Worm (Caenorhabditis elegans) whole organism, L4 larva: ENCODE results near the gene ZC266.1.
A peak's percentile ranks its signal among the peaks of the same experiment; 100 is the strongest.

Experiments
- F10B5.3 ChIP-seq: sonication (generic microtip); optimal IDR thresholded peaks from 2 replicates; lab custom pipeline; 2016; ENCODE audit warnings: mild to moderate bottlenecking, missing genetic modification characterization, missing compliant biosample characterization
- F26F4.8 ChIP-seq: fragments of 200-800 bp; sonication (Bioruptor generic); conservative IDR thresholded peaks from 2 replicates; pipeline ENCODE4 v1.3.6; 2022; ENCODE audit warnings: missing genetic modification characterization, missing compliant biosample characterization
- F37D6.2 ChIP-seq: sonication (generic microtip); optimal IDR thresholded peaks from 2 replicates; lab custom pipeline; 2016; ENCODE audit warnings: mild to moderate bottlenecking, missing genetic modification characterization, missing compliant biosample characterization
- F44E2.7 ChIP-seq: fragments of 200-800 bp; sonication (Bioruptor generic); IDR thresholded peaks from 2 replicates; pipeline ENCODE4 v2.1.2; 2022; ENCODE audit warnings: missing genetic modification characterization, missing compliant biosample characterization
- F49E8.2 ChIP-seq: sonication (generic microtip); optimal IDR thresholded peaks from 2 replicates; lab custom pipeline; 2016; ENCODE audit warnings: missing compliant biosample characterization, mild to moderate bottlenecking, missing genetic modification characterization, borderline replicate concordance
- R02D3.7 ChIP-seq: fragments of 150-350 bp; sonication (generic microtip); optimal IDR thresholded peaks from 3 replicates; lab custom pipeline; 2014; ENCODE audit warnings: missing biosample characterization, missing genetic modification characterization
- T20F7.1 ChIP-seq: fragments of 200-800 bp; sonication (Bioruptor generic); optimal IDR thresholded peaks from 2 replicates; lab custom pipeline; 2018; ENCODE audit warnings: mild to moderate bottlenecking, missing genetic modification characterization, missing compliant biosample characterization
- ZK337.2 ChIP-seq: fragments of 200-800 bp; sonication (Bioruptor generic); IDR thresholded peaks from 2 replicates; pipeline ENCODE4 v1.3.6; 2022; ENCODE audit warnings: missing genetic modification reagents, missing genetic modification characterization, missing compliant biosample characterization
- aha-1 ChIP-seq: fragments of 150-350 bp; peaks from one replicate; lab custom pipeline; 2014; ENCODE audit warnings: missing biosample characterization, missing genetic modification characterization
- aly-2 ChIP-seq: sonication (generic microtip); optimal IDR thresholded peaks from 2 replicates; lab custom pipeline; 2018; ENCODE audit warnings: missing biosample characterization, missing genetic modification characterization
- attf-4 ChIP-seq: sonication (generic microtip); optimal IDR thresholded peaks from 3 replicates; lab custom pipeline; 2017; ENCODE audit warnings: missing biosample characterization, missing genetic modification characterization
- ceh-62 ChIP-seq: sonication (generic microtip); optimal IDR thresholded peaks from 2 replicates; lab custom pipeline; 2017; ENCODE audit warnings: missing biosample characterization, missing genetic modification characterization
- daf-12 ChIP-seq: fragments of 150-350 bp; optimal IDR thresholded peaks from 2 replicates; lab custom pipeline; 2014; ENCODE audit warnings: missing biosample characterization, missing genetic modification reagents, missing genetic modification characterization
- daf-19 ChIP-seq: fragments of 200-800 bp; sonication (Bioruptor generic); conservative IDR thresholded peaks from 2 replicates; pipeline ENCODE4 v1.3.6; 2022; ENCODE audit warnings: missing genetic modification characterization, missing compliant biosample characterization
- dmd-6 ChIP-seq: fragments of 200-800 bp; sonication (Bioruptor generic); IDR thresholded peaks from 2 replicates; pipeline ENCODE4 v1.3.6; 2022; ENCODE audit warnings: missing genetic modification reagents, missing genetic modification characterization, missing compliant biosample characterization
- dmd-8 ChIP-seq: fragments of 200-800 bp; sonication (Bioruptor generic); IDR thresholded peaks from 2 replicates; pipeline ENCODE4 v1.3.6; 2022; ENCODE audit warnings: missing genetic modification characterization, missing compliant biosample characterization
- duxl-1 ChIP-seq: sonication (generic microtip); optimal IDR thresholded peaks from 2 replicates; lab custom pipeline; 2016; ENCODE audit warnings: mild to moderate bottlenecking, missing genetic modification characterization, moderate library complexity, missing compliant biosample characterization; ENCODE audit not compliant: poor library complexity
- dve-1 ChIP-seq: sonication (generic microtip); optimal IDR thresholded peaks from 2 replicates; lab custom pipeline; 2017; ENCODE audit warnings: antibody characterized with exemption, mild to moderate bottlenecking, missing genetic modification characterization, missing compliant biosample characterization; ENCODE audit not compliant: insufficient read depth
- hif-1 ChIP-seq, 2 experiments: sonication (generic microtip); optimal IDR thresholded peaks; 2 replicates each; lab custom pipeline; 2016 to 2017; ENCODE audit warnings: missing compliant biosample characterization in 2 of 2, missing genetic modification characterization in 2 of 2, missing genetic modification reagents in 2 of 2, missing genotype in 2 of 2, mild to moderate bottlenecking in 1 of 2
- hlh-30 ChIP-seq: sonication (generic microtip); optimal IDR thresholded peaks from 2 replicates; lab custom pipeline; 2017; ENCODE audit warnings: antibody characterized with exemption, mild to moderate bottlenecking, missing genetic modification characterization, missing compliant biosample characterization; ENCODE audit not compliant: insufficient read depth
- hmg-1.1 ChIP-seq: fragments of 200-800 bp; sonication (Bioruptor generic); IDR thresholded peaks from 2 replicates; pipeline ENCODE4 v1.3.6; 2022; ENCODE audit warnings: missing genetic modification reagents, missing genetic modification characterization, missing compliant biosample characterization
- lsy-2 ChIP-seq, 2 experiments: fragments of 150-350 bp in 1 of 2; sonication (generic microtip) in 1 of 2; optimal IDR thresholded peaks; 2 replicates each; lab custom pipeline; 2014 to 2017; ENCODE audit warnings: missing biosample characterization in 2 of 2, missing genetic modification characterization in 2 of 2
- madf-5 ChIP-seq, 2 experiments: fragments of 200-800 bp; sonication (Bioruptor generic); IDR thresholded peaks; 2 replicates each; pipeline ENCODE4 v1.3.6; 2022; ENCODE audit warnings: missing compliant biosample characterization in 2 of 2, missing genetic modification characterization in 2 of 2
- madf-9 ChIP-seq: fragments of 200-800 bp; sonication (Bioruptor generic); conservative IDR thresholded peaks from 2 replicates; pipeline ENCODE4 v1.3.6; 2022; ENCODE audit warnings: missing genetic modification reagents, missing genetic modification characterization, missing compliant biosample characterization
- mes-2 ChIP-seq: sonication (generic microtip); optimal IDR thresholded peaks from 2 replicates; lab custom pipeline; 2016; ENCODE audit warnings: missing genotype, mild to moderate bottlenecking, missing genetic modification characterization, missing compliant biosample characterization; ENCODE audit not compliant: poor library complexity, severe bottlenecking
- nhr-10 ChIP-seq: fragments of 150-350 bp; optimal IDR thresholded peaks from 2 replicates; lab custom pipeline; 2014; ENCODE audit warnings: missing biosample characterization, missing genetic modification characterization
- nhr-11 ChIP-seq: fragments of 150-350 bp; optimal IDR thresholded peaks from 2 replicates; lab custom pipeline; 2014; ENCODE audit warnings: missing biosample characterization, missing genetic modification characterization
- nhr-237 ChIP-seq: sonication (generic microtip); optimal IDR thresholded peaks from 2 replicates; lab custom pipeline; 2017; ENCODE audit warnings: missing biosample characterization, missing genetic modification characterization
- nhr-28 ChIP-seq: fragments of 150-350 bp; optimal IDR thresholded peaks from 2 replicates; lab custom pipeline; 2014; ENCODE audit warnings: missing biosample characterization, missing genetic modification characterization
- nhr-48 ChIP-seq: sonication (generic microtip); optimal IDR thresholded peaks from 2 replicates; lab custom pipeline; 2016; ENCODE audit warnings: mild to moderate bottlenecking, missing genetic modification characterization, missing compliant biosample characterization
- nhr-6 ChIP-seq: fragments of 150-350 bp; optimal IDR thresholded peaks from 2 replicates; lab custom pipeline; 2014; ENCODE audit warnings: missing biosample characterization, missing genetic modification characterization
- pha-4 ChIP-seq, 2 experiments: fragments of 150-350 bp in 1 of 2; fragments of 200-800 bp in 1 of 2; sonication (Bioruptor generic) in 1 of 2; IDR thresholded peaks in 1 of 2; optimal IDR thresholded peaks in 1 of 2; 2 replicates each; pipeline versions ENCODE4 v1.3.6 to Lab custom; 2014 to 2022; ENCODE audit warnings: missing genetic modification characterization in 2 of 2, missing genetic modification reagents in 2 of 2, missing biosample characterization in 1 of 2, missing compliant biosample characterization in 1 of 2
- php-3 ChIP-seq: fragments of 200-800 bp; sonication (Bioruptor generic); IDR thresholded peaks from 2 replicates; pipeline ENCODE4 v1.3.6; 2022; ENCODE audit warnings: missing genetic modification reagents, missing genetic modification characterization, missing compliant biosample characterization
- pqm-1 ChIP-seq: sonication (generic microtip); optimal IDR thresholded peaks from 2 replicates; lab custom pipeline; 2017; ENCODE audit warnings: missing biosample characterization, missing genetic modification characterization
- saeg-2 ChIP-seq: fragments of 200-800 bp; sonication (Bioruptor generic); IDR thresholded peaks from 2 replicates; pipeline ENCODE4 v1.3.6; 2022; ENCODE audit warnings: missing genetic modification reagents, missing genetic modification characterization, missing compliant biosample characterization
- sdz-12 ChIP-seq: fragments of 200-800 bp; sonication (Bioruptor generic); optimal IDR thresholded peaks from 2 replicates; lab custom pipeline; 2018; ENCODE audit warnings: mild to moderate bottlenecking, missing genetic modification characterization, missing compliant biosample characterization
- set-16 ChIP-seq: fragments of 200-800 bp; sonication (Bioruptor generic); IDR thresholded peaks from 2 replicates; pipeline ENCODE4 v1.3.6; 2022; ENCODE audit warnings: missing genetic modification reagents, missing genetic modification characterization, missing compliant biosample characterization
- snpc-1.2 ChIP-seq: fragments of 200-800 bp; sonication (Bioruptor generic); IDR thresholded peaks from 2 replicates; pipeline ENCODE4 v1.3.6; 2022; ENCODE audit warnings: missing genetic modification reagents, missing genetic modification characterization, missing compliant biosample characterization
- snpc-4 ChIP-seq: fragments of 150-350 bp; optimal IDR thresholded peaks from 2 replicates; lab custom pipeline; 2014; ENCODE audit warnings: missing biosample characterization, missing genetic modification characterization
- spr-1 ChIP-seq: sonication (generic microtip); optimal IDR thresholded peaks from 2 replicates; lab custom pipeline; 2016; ENCODE audit warnings: mild to moderate bottlenecking, missing genetic modification characterization, missing compliant biosample characterization
- spr-3 ChIP-seq: fragments of 200-800 bp; sonication (Bioruptor generic); optimal IDR thresholded peaks from 2 replicates; lab custom pipeline; 2018; ENCODE audit warnings: mild to moderate bottlenecking, missing genetic modification characterization, missing compliant biosample characterization
- unc-130 ChIP-seq: sonication (generic microtip); optimal IDR thresholded peaks from 2 replicates; lab custom pipeline; 2016; ENCODE audit warnings: missing genetic modification reagents, missing genetic modification characterization, missing compliant biosample characterization
- vab-7 ChIP-seq: fragments of 200-800 bp; sonication (Bioruptor generic); IDR thresholded peaks from 2 replicates; pipeline ENCODE4 v1.3.6; 2022; ENCODE audit warnings: missing genetic modification reagents, missing genetic modification characterization, missing compliant biosample characterization
- zfp-2 ChIP-seq: sonication (generic microtip); optimal IDR thresholded peaks from 2 replicates; lab custom pipeline; 2016; ENCODE audit warnings: mild to moderate bottlenecking, missing genetic modification characterization, missing compliant biosample characterization
- zfp-3 ChIP-seq: fragments of 200-800 bp; sonication (Bioruptor generic); conservative IDR thresholded peaks from 2 replicates; pipeline ENCODE4 v1.3.6; 2022; ENCODE audit warnings: missing genetic modification reagents, missing genetic modification characterization, missing compliant biosample characterization
- ztf-11 ChIP-seq: fragments of 150-350 bp; optimal IDR thresholded peaks from 2 replicates; lab custom pipeline; 2014; ENCODE audit warnings: missing biosample characterization, missing genetic modification characterization
- ztf-7 ChIP-seq: fragments of 150-350 bp; optimal IDR thresholded peaks from 2 replicates; lab custom pipeline; 2014; ENCODE audit warnings: missing biosample characterization, missing genetic modification characterization

ZC266.1 gene

DNA sequence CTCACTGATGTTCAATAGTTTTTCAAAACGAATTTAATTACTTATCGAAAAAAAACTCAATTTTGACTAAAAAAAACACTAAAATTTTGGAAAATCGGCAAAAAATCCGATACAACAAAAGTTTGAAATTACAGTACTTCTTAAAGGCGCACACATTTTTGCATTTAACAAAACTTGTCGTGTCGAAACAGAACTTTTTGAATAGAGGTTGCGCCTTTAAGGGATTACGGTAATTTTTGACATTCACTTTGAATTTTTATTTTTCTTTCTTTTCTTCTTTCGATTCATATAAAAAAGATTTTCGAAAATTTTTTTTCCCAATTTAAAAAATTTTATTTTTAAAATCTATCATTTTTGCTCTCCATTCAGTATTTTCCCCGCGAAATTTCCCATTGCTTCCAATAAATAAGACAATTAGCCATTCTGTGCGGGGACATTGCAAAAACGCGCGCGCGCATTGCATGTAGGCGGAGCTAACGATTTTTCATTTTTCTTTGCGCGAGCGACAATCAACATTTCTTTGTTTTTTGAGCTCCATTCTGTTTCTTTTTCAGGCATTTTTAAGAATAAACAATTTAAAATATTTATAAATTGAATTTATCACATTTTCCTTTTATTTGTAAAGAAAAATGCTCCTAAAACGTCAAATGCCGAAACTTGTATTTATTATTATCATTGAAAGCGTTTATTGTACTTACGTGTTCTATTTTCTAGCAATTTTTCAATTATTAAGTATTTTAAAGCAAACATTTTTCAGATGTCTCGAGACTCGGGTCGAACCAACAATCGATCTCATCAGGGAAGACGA, 31.3 kb upstream of the ZC266.1 start, which contains the start of gene F39G3.3 (continued):
- TF ChIP-seq F44E2.7 = no peak
- no peak for TF ChIP-seq nhr-11 (tag; lab: Kevin White, UChicago)
- TF ChIP-seq nhr-10 (tag; lab: Kevin White, UChicago) = no peak
- TF ChIP-seq dve-1 = peak; percentile 45
- no peak for TF ChIP-seq madf-9 (GFP tag; lab: Robert Waterston, UW)
- no peak for TF ChIP-seq dmd-6 (GFP tag; lab: Robert Waterston, UW)
- TF ChIP-seq unc-130 (GFP tag; lab: Kevin White, UChicago) = peak; percentile 68
- TF ChIP-seq pqm-1 = no peak
- TF ChIP-seq F10B5.3 = no peak
- no peak for TF ChIP-seq set-16 (GFP tag; lab: Robert Waterston, UW)
- no peak for TF ChIP-seq nhr-48 (tag; lab: Kevin White, UChicago)
- peak; percentile 10 for TF ChIP-seq nhr-6 (tag; lab: Kevin White, UChicago)
- TF ChIP-seq madf-5 (GFP tag; IDR thresholded peaks at IDR 0.05; lab: Robert Waterston, UW) = 0 out of 4 replicates have a peak, but pooled peaks of 1 of the 2 experiments have one; percentile 21
- TF ChIP-seq attf-4 (tag; lab: Kevin White, UChicago) = no peak
- TF ChIP-seq snpc-1.2 (GFP tag; lab: Robert Waterston, UW) = no peak
- peak; percentile 81 for TF ChIP-seq hmg-1.1 (GFP tag; lab: Robert Waterston, UW)
- no peak for TF ChIP-seq php-3
- peak; percentile 84 for TF ChIP-seq F49E8.2 (tag; lab: Kevin White, UChicago)

DNA sequence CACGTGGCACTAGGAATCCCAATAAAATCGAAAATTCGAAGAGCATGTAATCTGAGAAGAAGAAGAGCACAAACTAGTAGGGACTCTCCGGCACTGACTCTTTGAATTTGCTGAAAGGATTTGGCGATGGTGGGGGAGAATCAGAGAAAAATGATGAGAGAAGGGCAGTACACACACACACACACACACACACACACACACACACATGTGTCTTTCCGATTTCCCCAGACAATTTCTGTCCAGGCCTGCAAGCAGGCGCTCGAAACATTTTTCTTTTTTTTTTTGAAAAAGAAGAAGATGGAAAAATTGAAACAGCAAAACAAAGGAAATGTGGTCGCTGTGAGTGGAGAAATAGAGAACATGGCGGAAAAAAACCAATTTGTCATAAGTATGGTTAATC, 30.0 kb upstream of the ZC266.1 start, which contains the start of gene tig-2:
Gene tig-2 (minus strand): TSS at position 87 of the 400 bp plus-strand sequence.
- TF ChIP-seq F37D6.2 (no peak), ztf-11 (tag; lab: Kevin White, UChicago) (no peak), aly-2 (tag; lab: Kevin White, UChicago) (no peak), lsy-2 (tag; optimal IDR thresholded peaks at IDR 0.05; lab: Kevin White, UChicago) (peak in 1 of 2 experiments; percentile 29), hmg-1.1 (GFP tag; lab: Robert Waterston, UW) (peak; percentile 53; the same call in 1 of the 2 replicates), mes-2 (no peak), nhr-11 (tag; lab: Kevin White, UChicago) (peak; percentile 16), F44E2.7 (no peak), nhr-28 (tag; lab: Kevin White, UChicago) (peak; percentile 48), F26F4.8 (GFP tag; lab: Robert Waterston, UW) (no peak), nhr-10 (tag; lab: Kevin White, UChicago) (no peak), nhr-237 (tag; lab: Kevin White, UChicago) (no peak), dmd-8 (GFP tag; lab: Robert Waterston, UW) (no peak), sdz-12 (GFP tag; lab: Kevin White, UChicago) (no peak), T20F7.1 (GFP tag; lab: Kevin White, UChicago) (no peak), daf-19 (GFP tag; lab: Robert Waterston, UW) (no peak), zfp-2 (tag; lab: Kevin White, UChicago) (no peak), pha-4 (GFP tag; IDR thresholded peaks at IDR 0.05; lab: Robert Waterston, UW) (no peak), pha-4 (tag; optimal IDR thresholded peaks at IDR 0.05; lab: Kevin White, UChicago) (no peak), daf-12 (tag; lab: Kevin White, UChicago) (no peak), duxl-1 (tag; lab: Kevin White, UChicago) (no peak), ztf-7 (tag; lab: Kevin White, UChicago) (no peak), snpc-4 (tag; lab: Kevin White, UChicago) (no peak), saeg-2 (GFP tag; lab: Robert Waterston, UW) (0 out of 2 replicates have a peak, but pooled peaks have one; percentile 25), hif-1 (tag; optimal IDR thresholded peaks at IDR 0.05; lab: Kevin White, UChicago) (no peak), zfp-3 (GFP tag; lab: Robert Waterston, UW) (no peak), R02D3.7 (tag; lab: Kevin White, UChicago) (no peak), unc-130 (GFP tag; lab: Kevin White, UChicago) (no peak), ZK337.2 (GFP tag; lab: Robert Waterston, UW) (no peak), hlh-30 (tag; lab: Kevin White, UChicago) (peak; percentile 29), vab-7 (no peak), nhr-6 (tag; lab: Kevin White, UChicago) (no peak), spr-1 (tag; lab: Kevin White, UChicago) (no peak), aha-1 (tag; lab: Kevin White, UChicago) (peak; percentile 80), ceh-62 (tag; lab: Kevin White, UChicago) (no peak), snpc-1.2 (GFP tag; lab: Robert Waterston, UW) (no peak), spr-3 (GFP tag; lab: Kevin White, UChicago) (no peak)
